Fruit fly (Drosophila melanogaster): ENCODE results near the gene RpS20.

Gene RpS20

dm6 chr3R:20782104-20782654 is 39.8 kb upstream of the RpS20 start:
- TF ChIP-seq CG11617 (GFP tag; optimal IDR thresholded peaks at IDR 0.05) (peak; percentile 52), CG14711 (tag; optimal IDR thresholded peaks at IDR 0.05) (peak; percentile 64), CG33017 (tag; optimal IDR thresholded peaks at IDR 0.05) (peak; percentile 76), tj (GFP tag; optimal IDR thresholded peaks at IDR 0.05) (no peak), ovo (GFP tag; optimal IDR thresholded peaks at IDR 0.05) (no peak), CG7045 (GFP tag; optimal IDR thresholded peaks at IDR 0.05) (peak; percentile 71), CG12768 (GFP tag; optimal IDR thresholded peaks at IDR 0.05) (peak; percentile 37), CG7101 (tag; optimal IDR thresholded peaks at IDR 0.05) (peak; percentile 76), Crg-1 (GFP tag; optimal IDR thresholded peaks at IDR 0.05) (no peak), CG1620 (GFP tag; optimal IDR thresholded peaks at IDR 0.05) (no peak), pad (GFP tag; optimal IDR thresholded peaks at IDR 0.05) (peak; percentile 24)

dm6 chr3R:20782655-20783105 is 39.3 kb upstream of the RpS20 start:
- no peak for TF ChIP-seq Crg-1 (GFP tag; optimal IDR thresholded peaks at IDR 0.05)
- no peak for TF ChIP-seq cnc (optimal IDR thresholded peaks at IDR 0.05)
- peak; percentile 80 for TF ChIP-seq CG12768 (GFP tag; optimal IDR thresholded peaks at IDR 0.05)
- peak; percentile 31 for TF ChIP-seq CG7045 (GFP tag; optimal IDR thresholded peaks at IDR 0.05)
- TF ChIP-seq kay (GFP tag; ENCODE audit: borderline replicate concordance), result peak; percentile 96
- TF ChIP-seq Hr96 (GFP tag; optimal IDR thresholded peaks at IDR 0.05), result peak; percentile 23
- peak; percentile 50 for TF ChIP-seq CG14711 (tag; optimal IDR thresholded peaks at IDR 0.05)
- TF ChIP-seq cic (GFP tag; optimal IDR thresholded peaks at IDR 0.05), result peak; percentile 92
- TF ChIP-seq CG7101 (tag; optimal IDR thresholded peaks at IDR 0.05), result peak; percentile 22
- TF ChIP-seq CG33017 (tag; optimal IDR thresholded peaks at IDR 0.05), result peak; percentile 66
- TF ChIP-seq CG1620 (GFP tag; optimal IDR thresholded peaks at IDR 0.05), result no peak
- no peak for TF ChIP-seq CG11617 (GFP tag; optimal IDR thresholded peaks at IDR 0.05)
- TF ChIP-seq Clk (GFP tag; optimal IDR thresholded peaks at IDR 0.05), result peak; percentile 72
- TF ChIP-seq CG5204 (GFP tag; optimal IDR thresholded peaks at IDR 0.05), result no peak
- TF ChIP-seq pad (GFP tag; optimal IDR thresholded peaks at IDR 0.05), result no peak
- peak; percentile 62 for TF ChIP-seq toe (GFP tag; optimal IDR thresholded peaks at IDR 0.05)
- peak; percentile 73 for TF ChIP-seq tj (GFP tag; optimal IDR thresholded peaks at IDR 0.05)
- peak; percentile 98 for TF ChIP-seq bab1 (GFP tag; optimal IDR thresholded peaks at IDR 0.05)
- TF ChIP-seq ovo (GFP tag; optimal IDR thresholded peaks at IDR 0.05), result peak; percentile 60
- TF ChIP-seq Mnt (GFP tag; optimal IDR thresholded peaks at IDR 0.05), result peak; percentile 74

- no peak for TF ChIP-seq cnc (optimal IDR thresholded peaks at IDR 0.05)
- peak; percentile 40 for TF ChIP-seq pad (GFP tag; optimal IDR thresholded peaks at IDR 0.05)
- TF ChIP-seq bab1 (GFP tag; optimal IDR thresholded peaks at IDR 0.05), result no peak
- no peak for TF ChIP-seq Clk (GFP tag; optimal IDR thresholded peaks at IDR 0.05)
- peak; percentile 37 for TF ChIP-seq CG33017 (tag; optimal IDR thresholded peaks at IDR 0.05)
- TF ChIP-seq cic (GFP tag; optimal IDR thresholded peaks at IDR 0.05), result peak; percentile 36
- peak; percentile 38 for TF ChIP-seq CG7045 (GFP tag; optimal IDR thresholded peaks at IDR 0.05)
- peak; percentile 75 for TF ChIP-seq CG11617 (GFP tag; optimal IDR thresholded peaks at IDR 0.05)
- peak; percentile 28 for TF ChIP-seq CG7101 (tag; optimal IDR thresholded peaks at IDR 0.05)
- peak; percentile 72 for TF ChIP-seq toe (GFP tag; optimal IDR thresholded peaks at IDR 0.05)
- TF ChIP-seq CG12768 (GFP tag; optimal IDR thresholded peaks at IDR 0.05), result peak; percentile 44
- TF ChIP-seq kay (GFP tag; ENCODE audit: borderline replicate concordance), result peak; percentile 99
- peak; percentile 60 for TF ChIP-seq tj (GFP tag; optimal IDR thresholded peaks at IDR 0.05)
- TF ChIP-seq CG1620 (GFP tag; optimal IDR thresholded peaks at IDR 0.05), result peak; percentile 24
- peak; percentile 59 for TF ChIP-seq Crg-1 (GFP tag; optimal IDR thresholded peaks at IDR 0.05)
- TF ChIP-seq CG14711 (tag; optimal IDR thresholded peaks at IDR 0.05), result peak; percentile 31
- peak; percentile 20 for TF ChIP-seq ovo (GFP tag; optimal IDR thresholded peaks at IDR 0.05)
- peak; percentile 58 for TF ChIP-seq Mnt (GFP tag; optimal IDR thresholded peaks at IDR 0.05)
- TF ChIP-seq Hr96 (GFP tag; optimal IDR thresholded peaks at IDR 0.05), result no peak
- peak; percentile 73 for TF ChIP-seq CG5204 (GFP tag; optimal IDR thresholded peaks at IDR 0.05)
Observed at dm6 chr3R:20783714-20784435, 38.1 kb upstream of the RpS20 start.

dm6 chr3R:20784436-20785368 is 37.3 kb upstream of the RpS20 start:
- TF ChIP-seq CG1620 (GFP tag; optimal IDR thresholded peaks at IDR 0.05) (no peak), cic (GFP tag; optimal IDR thresholded peaks at IDR 0.05) (peak; percentile 30), CG14711 (tag; optimal IDR thresholded peaks at IDR 0.05) (no peak), Mnt (GFP tag; optimal IDR thresholded peaks at IDR 0.05) (peak; percentile 74), toe (GFP tag; optimal IDR thresholded peaks at IDR 0.05) (no peak), CG7101 (tag; optimal IDR thresholded peaks at IDR 0.05) (no peak), ovo (GFP tag; optimal IDR thresholded peaks at IDR 0.05) (no peak), Hr96 (GFP tag; optimal IDR thresholded peaks at IDR 0.05) (no peak), kay (GFP tag; ENCODE audit: borderline replicate concordance) (no peak), CG12768 (GFP tag; optimal IDR thresholded peaks at IDR 0.05) (peak; percentile 33), CG33017 (tag; optimal IDR thresholded peaks at IDR 0.05) (no peak), Crg-1 (GFP tag; optimal IDR thresholded peaks at IDR 0.05) (no peak), tj (GFP tag; optimal IDR thresholded peaks at IDR 0.05) (peak; percentile 19), Clk (GFP tag; optimal IDR thresholded peaks at IDR 0.05) (peak; percentile 37), CG7045 (GFP tag; optimal IDR thresholded peaks at IDR 0.05) (peak; percentile 20), bab1 (GFP tag; optimal IDR thresholded peaks at IDR 0.05) (no peak), CG5204 (GFP tag; optimal IDR thresholded peaks at IDR 0.05) (no peak), cnc (optimal IDR thresholded peaks at IDR 0.05) (no peak), CG11617 (GFP tag; optimal IDR thresholded peaks at IDR 0.05) (no peak), pad (GFP tag; optimal IDR thresholded peaks at IDR 0.05) (peak; percentile 60)
